Fruit fly (Drosophila melanogaster) whole organism, embryonic: ENCODE results near the gene CG6689.

Experiments used
- ATbp ChIP-seq: fragments of 200-800 bp; sonication (Bioruptor generic); optimal IDR thresholded peaks from 2 replicates; lab custom pipeline; 2017; ENCODE audit warnings: missing biosample characterization, mild to moderate bottlenecking, missing genetic modification characterization, missing genetic modification reagents
- Ada2b ChIP-seq: fragments of 200-800 bp; sonication (Bioruptor generic); IDR thresholded peaks from 2 replicates; pipeline ENCODE4 v1.3.6; 2022; ENCODE audit warnings: missing biosample characterization, missing genetic modification characterization
- Bdp1 ChIP-seq: fragments of 200-800 bp; sonication (Bioruptor generic); optimal IDR thresholded peaks from 3 replicates; lab custom pipeline; 2016; ENCODE audit warnings: missing biosample characterization, missing genetic modification characterization
- CG10366 ChIP-seq: fragments of 200-800 bp; sonication (Bioruptor generic); IDR thresholded peaks from 2 replicates; pipeline ENCODE4 v1.3.6; 2022; ENCODE audit warnings: missing biosample characterization, missing genetic modification characterization
- CG11723 ChIP-seq: fragments of 200-800 bp; sonication (Bioruptor generic); optimal IDR thresholded peaks from 2 replicates; lab custom pipeline; 2017; ENCODE audit warnings: missing biosample characterization, mild to moderate bottlenecking, missing genetic modification characterization
- CG12071 ChIP-seq: fragments of 200-800 bp; sonication (Bioruptor generic); optimal IDR thresholded peaks from 3 replicates; lab custom pipeline; 2018; ENCODE audit warnings: missing biosample characterization, mild to moderate bottlenecking, missing genetic modification characterization
- CG12104 ChIP-seq: fragments of 200-800 bp; sonication (Bioruptor generic); optimal IDR thresholded peaks from 3 replicates; lab custom pipeline; 2016; ENCODE audit warnings: missing biosample characterization, missing genetic modification characterization
- CG13287 ChIP-seq: fragments of 200-800 bp; sonication (Bioruptor generic); IDR thresholded peaks from 2 replicates; pipeline ENCODE4 v1.3.6; 2022; ENCODE audit warnings: missing biosample characterization, missing genetic modification characterization; ENCODE audit not compliant: partially characterized antibody
- CG13624 ChIP-seq: fragments of 200-800 bp; sonication (Bioruptor generic); optimal IDR thresholded peaks from 2 replicates; lab custom pipeline; 2016; ENCODE audit warnings: missing biosample characterization, missing genetic modification characterization
- CG14014 ChIP-seq: fragments of 200-800 bp; sonication (Bioruptor generic); IDR thresholded peaks from 2 replicates; pipeline ENCODE4 v1.3.6; 2022; ENCODE audit warnings: missing biosample characterization, missing genetic modification characterization
- CG16779 ChIP-seq: fragments of 200-800 bp; sonication (Bioruptor generic); IDR thresholded peaks from 2 replicates; pipeline ENCODE4 v1.3.6; 2022; ENCODE audit warnings: missing biosample characterization, missing genetic modification characterization
- CG17829 ChIP-seq: fragments of 200-800 bp; optimal IDR thresholded peaks from 2 replicates; lab custom pipeline; 2019; ENCODE audit warnings: missing biosample characterization, mild to moderate bottlenecking, missing genetic modification characterization, moderate library complexity
- CG1792 ChIP-seq: fragments of 200-800 bp; sonication (Bioruptor generic); optimal IDR thresholded peaks from 2 replicates; lab custom pipeline; 2016; ENCODE audit warnings: missing biosample characterization, missing genetic modification characterization
- CG18599 ChIP-seq: fragments of 200-800 bp; sonication (Bioruptor generic); optimal IDR thresholded peaks from 3 replicates; lab custom pipeline; 2017; ENCODE audit warnings: missing biosample characterization, missing genetic modification characterization, mild to moderate bottlenecking, moderate library complexity, missing genetic modification reagents
- CG2889 ChIP-seq: fragments of 200-800 bp; sonication (Bioruptor generic); IDR thresholded peaks from 3 replicates; pipeline ENCODE4 v1.3.6; 2022; ENCODE audit warnings: missing biosample characterization, missing genetic modification characterization
- CG3847 ChIP-seq: fragments of 200-800 bp; sonication (Bioruptor generic); IDR thresholded peaks from 2 replicates; pipeline ENCODE4 v1.3.6; 2022; ENCODE audit warnings: missing biosample characterization, missing genetic modification characterization
- CG3995 ChIP-seq: fragments of 200-800 bp; sonication (Bioruptor generic); optimal IDR thresholded peaks from 3 replicates; lab custom pipeline; 2016; ENCODE audit warnings: missing biosample characterization, missing genetic modification characterization
- CG4282 ChIP-seq: fragments of 200-800 bp; sonication (Bioruptor generic); optimal IDR thresholded peaks from 2 replicates; lab custom pipeline; 2016; ENCODE audit warnings: missing biosample characterization, missing genetic modification characterization
- CG5953 ChIP-seq: fragments of 200-800 bp; sonication (Bioruptor generic); IDR thresholded peaks from 2 replicates; pipeline ENCODE4 v1.3.6; 2022; ENCODE audit warnings: missing biosample characterization, missing genetic modification characterization
- CG7786 ChIP-seq: fragments of 200-800 bp; sonication (Bioruptor generic); optimal IDR thresholded peaks from 2 replicates; lab custom pipeline; 2016; ENCODE audit warnings: missing biosample characterization, missing genetic modification characterization
- CG8478 ChIP-seq: fragments of >200 bp; optimal IDR thresholded peaks from 2 replicates; lab custom pipeline; 2018
- CG9437 ChIP-seq: fragments of 200-800 bp; sonication (Bioruptor generic); optimal IDR thresholded peaks from 2 replicates; lab custom pipeline; 2018; ENCODE audit warnings: missing biosample characterization, mild to moderate bottlenecking, missing genetic modification characterization
- Dek ChIP-seq: fragments of 200-800 bp; sonication (Bioruptor generic); optimal IDR thresholded peaks from 3 replicates; lab custom pipeline; 2019; ENCODE audit warnings: missing biosample characterization, mild to moderate bottlenecking, missing genetic modification characterization, moderate library complexity
- Ets97D ChIP-seq: fragments of 200-800 bp; sonication (Bioruptor generic); optimal IDR thresholded peaks from 3 replicates; lab custom pipeline; 2016; ENCODE audit warnings: missing biosample characterization, missing genetic modification characterization
- Fer2 ChIP-seq: fragments of 200-800 bp; sonication (Bioruptor generic); optimal IDR thresholded peaks from 2 replicates; lab custom pipeline; 2018; ENCODE audit warnings: missing biosample characterization, mild to moderate bottlenecking, missing genetic modification characterization, moderate library complexity
- HLH4C ChIP-seq: fragments of 200-800 bp; sonication (Bioruptor generic); IDR thresholded peaks from 3 replicates; pipeline ENCODE4 v1.3.6; 2022; ENCODE audit warnings: missing biosample characterization, missing genetic modification characterization; ENCODE audit not compliant: partially characterized antibody
- Hr51 ChIP-seq, 2 experiments: fragments of 200-800 bp; sonication (Bioruptor generic); optimal IDR thresholded peaks; 2 replicates in 1 of 2; 3 replicates in 1 of 2; lab custom pipeline; 2016 to 2018; ENCODE audit warnings: missing biosample characterization in 2 of 2, missing genetic modification characterization in 2 of 2, mild to moderate bottlenecking in 1 of 2, moderate library complexity in 1 of 2
- Myb ChIP-seq: fragments of 200-800 bp; sonication (Bioruptor generic); optimal IDR thresholded peaks from 2 replicates; lab custom pipeline; 2016; ENCODE audit warnings: missing biosample characterization, missing genetic modification characterization
- Poxn ChIP-seq: fragments of 200-800 bp; sonication (Bioruptor generic); IDR thresholded peaks from 2 replicates; pipeline ENCODE4 v1.3.6; 2022; ENCODE audit warnings: missing biosample characterization, missing genetic modification characterization
- Rx ChIP-seq: fragments of 200-800 bp; sonication (Bioruptor generic); IDR thresholded peaks from 2 replicates; pipeline ENCODE4 v1.3.6; 2022; ENCODE audit warnings: missing biosample characterization, missing genetic modification characterization
- Trl ChIP-seq, 3 experiments: fragments of >200 bp in 2 of 3; fragments of 200-800 bp in 1 of 3; sonication (Bioruptor generic) in 1 of 3; optimal IDR thresholded peaks; 2 replicates in 1 of 3; 3 replicates in 2 of 3; lab custom pipeline; 2016 to 2017; ENCODE audit warnings: missing biosample characterization in 1 of 3, missing genetic modification characterization in 1 of 3
- Xbp1 ChIP-seq: fragments of 200-800 bp; sonication (Bioruptor generic); optimal IDR thresholded peaks from 3 replicates; lab custom pipeline; 2016; ENCODE audit warnings: missing biosample characterization, mild to moderate bottlenecking, missing genetic modification characterization
- eyg ChIP-seq: fragments of 200-800 bp; sonication (Bioruptor generic); optimal IDR thresholded peaks from 3 replicates; lab custom pipeline; 2016; ENCODE audit warnings: missing biosample characterization, missing genetic modification characterization
- gcm2 ChIP-seq: fragments of 200-800 bp; sonication (Bioruptor generic); optimal IDR thresholded peaks from 2 replicates; lab custom pipeline; 2016; ENCODE audit warnings: missing biosample characterization, missing genetic modification characterization
- gem ChIP-seq: fragments of 200-800 bp; sonication (Bioruptor generic); optimal IDR thresholded peaks from 2 replicates; lab custom pipeline; 2019; ENCODE audit warnings: missing biosample characterization, mild to moderate bottlenecking, missing genetic modification characterization, moderate library complexity
- kay ChIP-seq: fragments of 200-800 bp; sonication (Bioruptor generic); optimal IDR thresholded peaks from 2 replicates; lab custom pipeline; 2016; ENCODE audit warnings: missing biosample characterization, missing genetic modification characterization
- klu ChIP-seq: fragments of 200-800 bp; sonication (Bioruptor generic); IDR thresholded peaks from 2 replicates; pipeline ENCODE4 v1.3.6; 2022; ENCODE audit warnings: missing biosample characterization, missing genetic modification characterization
- lilli ChIP-seq: fragments of 200-800 bp; sonication (Bioruptor generic); optimal IDR thresholded peaks from 3 replicates; lab custom pipeline; 2016; ENCODE audit warnings: missing biosample characterization, missing genetic modification characterization
- luna ChIP-seq: fragments of 200-800 bp; sonication (Bioruptor generic); optimal IDR thresholded peaks from 2 replicates; lab custom pipeline; 2016; ENCODE audit warnings: missing biosample characterization, missing genetic modification characterization
- nerfin-2 ChIP-seq: fragments of 200-800 bp; sonication (Bioruptor generic); IDR thresholded peaks from 2 replicates; pipeline ENCODE4 v1.3.6; 2022; ENCODE audit warnings: missing biosample characterization, missing genetic modification characterization; ENCODE audit not compliant: partially characterized antibody
- odd ChIP-seq: fragments of 200-800 bp; sonication (Bioruptor generic); optimal IDR thresholded peaks from 2 replicates; lab custom pipeline; 2017; ENCODE audit warnings: missing biosample characterization, mild to moderate bottlenecking, missing genetic modification characterization
- pan ChIP-seq, 4 experiments: fragments of >200 bp in 3 of 4; fragments of 200-800 bp in 1 of 4; sonication (Bioruptor generic) in 1 of 4; optimal IDR thresholded peaks in 3 of 4; IDR thresholded peaks in 1 of 4; 2 replicates each; pipeline versions ENCODE4 v1.3.6 to Lab custom; 2017 to 2022; ENCODE audit warnings: missing biosample characterization in 2 of 4, missing genetic modification characterization in 2 of 4, mixed read lengths in 1 of 4
- pb ChIP-seq: fragments of 200-800 bp; sonication (Bioruptor generic); optimal IDR thresholded peaks from 3 replicates; lab custom pipeline; 2016; ENCODE audit warnings: missing biosample characterization, missing genetic modification characterization
- pita ChIP-seq: fragments of 200-800 bp; sonication (Bioruptor generic); optimal IDR thresholded peaks from 2 replicates; lab custom pipeline; 2017; ENCODE audit warnings: missing biosample characterization, mild to moderate bottlenecking, missing genetic modification characterization
- psq ChIP-seq: fragments of 200-800 bp; sonication (Bioruptor generic); optimal IDR thresholded peaks from 2 replicates; lab custom pipeline; 2017; ENCODE audit warnings: missing biosample characterization, missing genetic modification characterization
- salm ChIP-seq: fragments of 200-800 bp; sonication (Bioruptor generic); optimal IDR thresholded peaks from 2 replicates; lab custom pipeline; 2018; ENCODE audit warnings: missing biosample characterization, mild to moderate bottlenecking, missing genetic modification characterization
- sna ChIP-seq: fragments of 200-800 bp; sonication (Bioruptor generic); IDR thresholded peaks from 2 replicates; pipeline ENCODE4 v1.3.6; 2022; ENCODE audit warnings: missing biosample characterization, missing genetic modification characterization; ENCODE audit not compliant: partially characterized antibody
- so ChIP-seq: fragments of 200-800 bp; sonication (Bioruptor generic); IDR thresholded peaks from 3 replicates; pipeline ENCODE4 v1.3.6; 2022; ENCODE audit warnings: missing biosample characterization, missing genetic modification characterization
- z ChIP-seq: fragments of 200-800 bp; sonication (Bioruptor generic); IDR thresholded peaks from 3 replicates; pipeline ENCODE4 v1.3.6; 2022; ENCODE audit warnings: missing biosample characterization, missing genetic modification characterization
- zen ChIP-seq: fragments of 200-800 bp; sonication (Bioruptor generic); optimal IDR thresholded peaks from 3 replicates; lab custom pipeline; 2018; ENCODE audit warnings: missing biosample characterization, mild to moderate bottlenecking, missing genetic modification characterization, moderate library complexity

The CG6689 gene

DNA sequence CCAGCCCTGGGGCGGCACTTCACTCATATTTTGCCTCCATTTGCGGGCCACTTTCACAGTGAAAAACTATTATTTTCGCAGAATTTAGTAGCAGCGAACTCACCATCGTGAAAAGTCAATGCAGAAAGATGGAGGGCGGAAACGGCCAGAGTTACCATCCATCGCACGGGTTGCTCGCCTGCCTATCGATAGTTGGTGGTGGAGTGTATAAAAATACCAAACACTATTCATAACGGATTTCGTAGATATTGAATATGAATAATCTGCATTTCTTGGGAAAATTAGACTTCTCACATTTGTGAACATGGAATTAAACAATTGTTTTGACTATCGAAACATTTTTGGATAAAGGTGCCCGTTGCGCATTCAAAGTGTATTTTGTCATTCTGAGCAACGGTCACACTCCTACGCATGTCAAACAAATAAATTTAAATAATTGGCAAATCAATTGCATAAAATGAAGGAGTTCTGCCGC is 3.7 kb downstream of the CG6689 start, which contains the start of the genes RpS25 and CG4820 (continued):
- TF ChIP-seq gcm2 (GFP tag; lab: Kevin White, UChicago), result peak; percentile 86
- peak; percentile 85 for TF ChIP-seq Fer2 (tag; lab: Kevin White, UChicago)
- TF ChIP-seq CG13624, result peak; percentile 96
- TF ChIP-seq klu (GFP tag; lab: Robert Waterston, UW), result peak; percentile 59
- TF ChIP-seq Poxn (GFP tag; lab: Robert Waterston, UW), result no peak; the same call in 1 of the 2 replicates
- peak; percentile 81 for TF ChIP-seq CG7786
- peak; percentile 82 for TF ChIP-seq Myb
- TF ChIP-seq Bdp1 (GFP tag; lab: Kevin White, UChicago), result peak; percentile 86
- TF ChIP-seq odd (GFP tag; lab: Kevin White, UChicago), result peak; percentile 94
- TF ChIP-seq Xbp1 (GFP tag; lab: Kevin White, UChicago), result peak; percentile 89
- peak; percentile 100 for TF ChIP-seq Ets97D
- peak; percentile 79 for TF ChIP-seq CG3995 (GFP tag; lab: Kevin White, UChicago)
- TF ChIP-seq CG8478 (lab: Kevin White, UChicago), result no peak
- peak; percentile 87 for TF ChIP-seq ATbp (GFP tag; lab: Kevin White, UChicago)
- TF ChIP-seq Hr51 (GFP tag; optimal IDR thresholded peaks at IDR 0.05; lab: Kevin White, UChicago), result peak; percentile 84 to 86
- TF ChIP-seq CG12104 (GFP tag; lab: Kevin White, UChicago), result peak; percentile 93
- TF ChIP-seq Ada2b (GFP tag; lab: Robert Waterston, UW), result peak; percentile 66
- peak; percentile 84 for TF ChIP-seq CG1792
- TF ChIP-seq so (GFP tag; lab: Robert Waterston, UW), result peak; percentile 85
- peak; percentile 95 for TF ChIP-seq CG3847 (GFP tag; lab: Robert Waterston, UW)
- peak; percentile 79 for TF ChIP-seq CG16779
- peak; percentile 24 for TF ChIP-seq kay (GFP tag; lab: Kevin White, UChicago)
- TF ChIP-seq Rx (GFP tag; lab: Robert Waterston, UW), result peak; percentile 79
- peak; percentile 89 for TF ChIP-seq CG17829 (tag; lab: Kevin White, UChicago)
- peak; percentile 79 for TF ChIP-seq CG14014 (GFP tag; lab: Robert Waterston, UW)
- TF ChIP-seq CG11723, result peak; percentile 88
- TF ChIP-seq CG2889 (GFP tag; lab: Robert Waterston, UW), result 0 out of 3 replicates have a peak, but pooled peaks have one; percentile 21
- peak; percentile 62 for TF ChIP-seq CG4282 (GFP tag; lab: Kevin White, UChicago)
- TF ChIP-seq salm (tag; lab: Kevin White, UChicago), result peak; percentile 85
- no peak for TF ChIP-seq pan (optimal IDR thresholded peaks at IDR 0.05; lab: Kevin White, UChicago)
- peak in 1 of 2 experiments; percentile 89 for TF ChIP-seq pan (GFP tag; optimal IDR thresholded peaks at IDR 0.05 in 1 of 2, IDR thresholded peaks at IDR 0.05 in 1 of 2)
- peak; percentile 90 for TF ChIP-seq CG18599
- TF ChIP-seq Dek (tag; lab: Kevin White, UChicago), result peak; percentile 71
- 0 out of 3 replicates have a peak, but pooled peaks have one; percentile 54 for TF ChIP-seq z (GFP tag; lab: Robert Waterston, UW)
- peak; percentile 84 for TF ChIP-seq lilli (GFP tag; lab: Kevin White, UChicago)
- TF ChIP-seq CG12071 (GFP tag; lab: Kevin White, UChicago), result peak; percentile 94
- TF ChIP-seq gem (tag; lab: Kevin White, UChicago), result peak; percentile 80
- TF ChIP-seq CG5953 (GFP tag; lab: Robert Waterston, UW), result peak; percentile 78; the same call in 1 of the 2 replicates
- no peak for TF ChIP-seq Trl (optimal IDR thresholded peaks at IDR 0.05; lab: Kevin White, UChicago)
- TF ChIP-seq Trl (GFP tag; optimal IDR thresholded peaks at IDR 0.05; lab: Kevin White, UChicago), result peak; percentile 96
- TF ChIP-seq sna, result peak; percentile 89
- TF ChIP-seq CG13287 (GFP tag; lab: Robert Waterston, UW), result peak; percentile 91
- TF ChIP-seq pita (GFP tag; lab: Kevin White, UChicago), result no peak
- peak; percentile 76 for TF ChIP-seq HLH4C
- peak; percentile 93 for TF ChIP-seq pb (GFP tag; lab: Kevin White, UChicago)
- peak; percentile 94 for TF ChIP-seq eyg (GFP tag; lab: Kevin White, UChicago)
- TF ChIP-seq CG10366 (GFP tag; lab: Robert Waterston, UW), result peak; percentile 76
- peak; percentile 82 for TF ChIP-seq CG9437 (GFP tag; lab: Kevin White, UChicago)
- TF ChIP-seq nerfin-2 (GFP tag; lab: Robert Waterston, UW), result peak; percentile 72
- TF ChIP-seq luna (GFP tag; lab: Kevin White, UChicago), result peak; percentile 86
- peak; percentile 75 for TF ChIP-seq psq (GFP tag; lab: Kevin White, UChicago)
- TF ChIP-seq zen (tag; lab: Kevin White, UChicago), result peak; percentile 84
